Fruit fly (Drosophila melanogaster) whole organism, embryonic: Measurements from ENCODE around the gene CG42579.

Source experiments
- ATbp ChIP-seq: fragments of 200-800 bp; sonication (Bioruptor generic); optimal IDR thresholded peaks from 2 replicates; lab custom pipeline; 2017; ENCODE audit warnings: missing biosample characterization, mild to moderate bottlenecking, missing genetic modification characterization, missing genetic modification reagents
- Bdp1 ChIP-seq: fragments of 200-800 bp; sonication (Bioruptor generic); optimal IDR thresholded peaks from 3 replicates; lab custom pipeline; 2016; ENCODE audit warnings: missing biosample characterization, missing genetic modification characterization
- CG12071 ChIP-seq: fragments of 200-800 bp; sonication (Bioruptor generic); optimal IDR thresholded peaks from 3 replicates; lab custom pipeline; 2018; ENCODE audit warnings: missing biosample characterization, mild to moderate bottlenecking, missing genetic modification characterization
- CG12219 ChIP-seq: fragments of 200-800 bp; sonication (Bioruptor generic); optimal IDR thresholded peaks from 3 replicates; lab custom pipeline; 2018; ENCODE audit warnings: missing biosample characterization, mild to moderate bottlenecking, missing genetic modification characterization
- CG13123 ChIP-seq: fragments of 200-800 bp; sonication (Bioruptor generic); optimal IDR thresholded peaks from 2 replicates; lab custom pipeline; 2016; ENCODE audit warnings: missing biosample characterization, missing genetic modification characterization
- CG13775 ChIP-seq: fragments of 200-800 bp; sonication (Bioruptor generic); optimal IDR thresholded peaks from 3 replicates; lab custom pipeline; 2017; ENCODE audit warnings: missing biosample characterization, mild to moderate bottlenecking, missing genetic modification characterization
- CG15073 ChIP-seq: fragments of 200-800 bp; sonication (Bioruptor generic); optimal IDR thresholded peaks from 2 replicates; lab custom pipeline; 2016; ENCODE audit warnings: missing biosample characterization, missing genetic modification characterization
- CG15514 ChIP-seq: fragments of 200-800 bp; sonication (Bioruptor generic); optimal IDR thresholded peaks from 3 replicates; lab custom pipeline; 2017; ENCODE audit warnings: missing biosample characterization, missing genetic modification characterization, mild to moderate bottlenecking, moderate library complexity, missing genetic modification reagents
- CG16863 ChIP-seq: fragments of 200-800 bp; sonication (Bioruptor generic); optimal IDR thresholded peaks from 3 replicates; lab custom pipeline; 2016; ENCODE audit warnings: missing biosample characterization, missing genetic modification characterization
- CG17359 ChIP-seq: fragments of 200-800 bp; sonication (Bioruptor generic); optimal IDR thresholded peaks from 3 replicates; lab custom pipeline; 2018; ENCODE audit warnings: missing biosample characterization, mild to moderate bottlenecking, missing genetic modification characterization, moderate library complexity
- CG18764 ChIP-seq: fragments of 200-800 bp; sonication (Bioruptor generic); optimal IDR thresholded peaks from 3 replicates; lab custom pipeline; 2016; ENCODE audit warnings: missing biosample characterization, missing genetic modification characterization
- CG2712 ChIP-seq: fragments of 200-800 bp; optimal IDR thresholded peaks from 3 replicates; lab custom pipeline; 2019; ENCODE audit warnings: missing biosample characterization, mild to moderate bottlenecking, missing genetic modification characterization, moderate library complexity
- CG2889 ChIP-seq: fragments of 200-800 bp; sonication (Bioruptor generic); IDR thresholded peaks from 3 replicates; pipeline ENCODE4 v1.3.6; 2022; ENCODE audit warnings: missing biosample characterization, missing genetic modification characterization
- CG3065 ChIP-seq: fragments of 200-800 bp; sonication (Bioruptor generic); optimal IDR thresholded peaks from 2 replicates; lab custom pipeline; 2016; ENCODE audit warnings: missing biosample characterization, missing genetic modification characterization
- CG31441 ChIP-seq: fragments of 200-800 bp; sonication (Bioruptor generic); IDR thresholded peaks from 2 replicates; pipeline ENCODE4 v1.3.6; 2022; ENCODE audit warnings: missing biosample characterization, missing genetic modification characterization
- CG32532 ChIP-seq: fragments of 200-800 bp; sonication (Bioruptor generic); IDR thresholded peaks from 2 replicates; pipeline ENCODE4 v1.3.6; 2022; ENCODE audit warnings: missing biosample characterization, missing genetic modification characterization
- CG3281 ChIP-seq: fragments of 200-800 bp; sonication (Bioruptor generic); optimal IDR thresholded peaks from 3 replicates; lab custom pipeline; 2017; ENCODE audit warnings: missing biosample characterization, mild to moderate bottlenecking, missing genetic modification characterization
- CG4282 ChIP-seq: fragments of 200-800 bp; sonication (Bioruptor generic); optimal IDR thresholded peaks from 2 replicates; lab custom pipeline; 2016; ENCODE audit warnings: missing biosample characterization, missing genetic modification characterization
- CG43689 ChIP-seq: fragments of 200-800 bp; sonication (Bioruptor generic); IDR thresholded peaks from 2 replicates; pipeline ENCODE4 v1.3.6; 2022; ENCODE audit warnings: missing biosample characterization, missing genetic modification characterization
- CG6254 ChIP-seq: fragments of 200-800 bp; sonication (Bioruptor generic); optimal IDR thresholded peaks from 3 replicates; lab custom pipeline; 2017; ENCODE audit warnings: mild to moderate bottlenecking, missing biosample characterization, missing genetic modification reagents, missing genetic modification characterization
- CG7271 ChIP-seq: fragments of 200-800 bp; sonication (Bioruptor generic); optimal IDR thresholded peaks from 2 replicates; lab custom pipeline; 2018; ENCODE audit warnings: missing biosample characterization, mild to moderate bottlenecking, missing genetic modification characterization, moderate library complexity
- CG7372 ChIP-seq: fragments of 200-800 bp; sonication (Bioruptor generic); IDR thresholded peaks from 2 replicates; pipeline ENCODE4 v1.3.6; 2022; ENCODE audit warnings: missing biosample characterization, missing genetic modification characterization
- CG7556 ChIP-seq: fragments of 200-800 bp; sonication (Bioruptor generic); optimal IDR thresholded peaks from 2 replicates; lab custom pipeline; 2017; ENCODE audit warnings: missing biosample characterization, mild to moderate bottlenecking, missing genetic modification characterization
- CG8281 ChIP-seq: fragments of 200-800 bp; sonication (Bioruptor generic); optimal IDR thresholded peaks from 2 replicates; lab custom pipeline; 2018; ENCODE audit warnings: missing biosample characterization, mild to moderate bottlenecking, missing genetic modification characterization, moderate library complexity
- CG8388 ChIP-seq: fragments of 200-800 bp; sonication (Bioruptor generic); optimal IDR thresholded peaks from 2 replicates; lab custom pipeline; 2019; ENCODE audit warnings: missing biosample characterization, mild to moderate bottlenecking, missing genetic modification characterization, moderate library complexity
- H15 ChIP-seq: fragments of 200-800 bp; sonication (Bioruptor generic); IDR thresholded peaks from 3 replicates; pipeline ENCODE4 v1.3.6; 2022; ENCODE audit warnings: missing biosample characterization, missing genetic modification characterization
- Med ChIP-seq: fragments of 200-800 bp; sonication (Bioruptor generic); peaks from one replicate; lab custom pipeline; 2016; ENCODE audit warnings: missing biosample characterization, missing genetic modification characterization, mild to moderate bottlenecking, inconsistent platforms, moderate library complexity
- Neu2 ChIP-seq: fragments of 200-800 bp; sonication (Bioruptor generic); optimal IDR thresholded peaks from 3 replicates; lab custom pipeline; 2016; ENCODE audit warnings: missing biosample characterization, missing genetic modification characterization, borderline replicate concordance
- Sox100B ChIP-seq: fragments of 200-800 bp; sonication (Bioruptor generic); optimal IDR thresholded peaks from 3 replicates; lab custom pipeline; 2018; ENCODE audit warnings: missing biosample characterization, mild to moderate bottlenecking, missing genetic modification characterization
- Usf ChIP-seq: fragments of 200-800 bp; sonication (Bioruptor generic); optimal IDR thresholded peaks from 2 replicates; lab custom pipeline; 2017; ENCODE audit warnings: missing genotype, missing biosample characterization, missing genetic modification characterization
- YL-1 ChIP-seq: fragments of 200-800 bp; sonication (Bioruptor generic); optimal IDR thresholded peaks from 3 replicates; lab custom pipeline; 2017; ENCODE audit warnings: missing biosample characterization, mild to moderate bottlenecking, missing genetic modification characterization
- aop ChIP-seq: fragments of 200-800 bp; sonication (Bioruptor generic); IDR thresholded peaks from 2 replicates; pipeline ENCODE4 v1.3.6; 2022; ENCODE audit warnings: missing biosample characterization, missing genetic modification characterization
- bab2 ChIP-seq: fragments of 200-800 bp; sonication (Bioruptor generic); optimal IDR thresholded peaks from 2 replicates; lab custom pipeline; 2016; ENCODE audit warnings: missing biosample characterization, missing genetic modification characterization
- cad ChIP-seq: fragments of >200 bp; optimal IDR thresholded peaks from 2 replicates; lab custom pipeline; 2017; ENCODE audit warnings: missing biosample characterization, missing genetic modification characterization
- crp ChIP-seq, 2 experiments: fragments of 200-800 bp; sonication (Bioruptor generic); optimal IDR thresholded peaks; 2 replicates in 1 of 2; 3 replicates in 1 of 2; lab custom pipeline; 2017; ENCODE audit warnings: missing biosample characterization in 2 of 2, missing genetic modification characterization in 2 of 2, mild to moderate bottlenecking in 1 of 2, moderate library complexity in 1 of 2
- esg ChIP-seq: fragments of 200-800 bp; sonication (Bioruptor generic); conservative IDR thresholded peaks from 2 replicates; pipeline ENCODE4 v1.3.6; 2022; ENCODE audit warnings: missing biosample characterization, missing genetic modification characterization
- fd64A ChIP-seq: fragments of 200-800 bp; sonication (Bioruptor generic); optimal IDR thresholded peaks from 3 replicates; lab custom pipeline; 2018; ENCODE audit warnings: missing biosample characterization, mild to moderate bottlenecking, missing genetic modification characterization
- grn ChIP-seq: fragments of 200-800 bp; sonication (Bioruptor generic); optimal IDR thresholded peaks from 3 replicates; lab custom pipeline; 2017; ENCODE audit warnings: missing biosample characterization, missing genetic modification characterization
- her ChIP-seq: fragments of 200-800 bp; sonication (Bioruptor generic); optimal IDR thresholded peaks from 2 replicates; lab custom pipeline; 2016; ENCODE audit warnings: missing biosample characterization, missing genetic modification characterization
- lab ChIP-seq: fragments of 200-800 bp; sonication (Bioruptor generic); optimal IDR thresholded peaks from 3 replicates; lab custom pipeline; 2017; ENCODE audit warnings: missing biosample characterization, missing genetic modification characterization, mild to moderate bottlenecking, moderate library complexity, missing genetic modification reagents
- phol ChIP-seq: fragments of 200-800 bp; sonication (Bioruptor generic); optimal IDR thresholded peaks from 3 replicates; lab custom pipeline; 2018; ENCODE audit warnings: missing biosample characterization, mild to moderate bottlenecking, missing genetic modification characterization, moderate library complexity
- pita ChIP-seq: fragments of 200-800 bp; sonication (Bioruptor generic); optimal IDR thresholded peaks from 2 replicates; lab custom pipeline; 2017; ENCODE audit warnings: missing biosample characterization, mild to moderate bottlenecking, missing genetic modification characterization
- pnt ChIP-seq: fragments of 200-800 bp; sonication (Bioruptor generic); optimal IDR thresholded peaks from 3 replicates; lab custom pipeline; 2016; ENCODE audit warnings: missing biosample characterization, missing genetic modification characterization
- tup ChIP-seq: fragments of 200-800 bp; sonication (Bioruptor generic); optimal IDR thresholded peaks from 2 replicates; lab custom pipeline; 2016; ENCODE audit warnings: missing biosample characterization, mild to moderate bottlenecking, missing genetic modification characterization, moderate library complexity
- yki ChIP-seq: fragments of >200 bp; optimal IDR thresholded peaks from 3 replicates; lab custom pipeline; 2018
- z ChIP-seq: fragments of 200-800 bp; sonication (Bioruptor generic); IDR thresholded peaks from 3 replicates; pipeline ENCODE4 v1.3.6; 2022; ENCODE audit warnings: missing biosample characterization, missing genetic modification characterization
- zfh2 ChIP-seq: fragments of 200-800 bp; sonication (Bioruptor generic); optimal IDR thresholded peaks from 2 replicates; lab custom pipeline; 2016; ENCODE audit warnings: missing biosample characterization, missing genetic modification characterization

CG42579 gene

dm6 chrX:20495117-20495516, 32.3 kb upstream of the CG42579 start (continued):
- TF ChIP-seq CG17359 (tag; lab: Kevin White, UChicago) (no peak), phol (tag; lab: Kevin White, UChicago) (no peak), CG8388 (GFP tag; lab: Kevin White, UChicago) (no peak), z (GFP tag; lab: Robert Waterston, UW) (no peak)

dm6 chrX:20495767-20496656, 31.4 kb upstream of the CG42579 start:
- TF ChIP-seq CG7556 (GFP tag; lab: Kevin White, UChicago) (peak; percentile 63), zfh2 (GFP tag; lab: Kevin White, UChicago) (peak; percentile 40), fd64A (GFP tag; lab: Kevin White, UChicago) (no peak), Med (GFP tag; lab: Kevin White, UChicago) (peak; percentile 91), CG12219 (peak; percentile 22), CG7372 (GFP tag; lab: Robert Waterston, UW) (0 out of 2 replicates have a peak, but pooled peaks have one; percentile 35), CG12071 (GFP tag; lab: Kevin White, UChicago) (no peak), CG16863 (GFP tag; lab: Kevin White, UChicago) (peak; percentile 70), CG3281 (GFP tag; lab: Kevin White, UChicago) (peak; percentile 49), aop (GFP tag; lab: Robert Waterston, UW) (no peak), YL-1 (GFP tag; lab: Kevin White, UChicago) (no peak), CG31441 (GFP tag; lab: Robert Waterston, UW) (peak; percentile 70), CG13775 (peak; percentile 63), Usf (GFP tag; lab: Kevin White, UChicago) (no peak), her (GFP tag; lab: Kevin White, UChicago) (peak; percentile 0), Neu2 (no peak), CG2889 (GFP tag; lab: Robert Waterston, UW) (no peak), grn (GFP tag; lab: Kevin White, UChicago) (no peak), CG2712 (tag; lab: Kevin White, UChicago) (peak; percentile 62), CG15073 (GFP tag; lab: Kevin White, UChicago) (peak; percentile 8), CG7271 (tag; lab: Kevin White, UChicago) (no peak), CG13123 (GFP tag; lab: Kevin White, UChicago) (no peak), bab2 (GFP tag; lab: Kevin White, UChicago) (peak; percentile 78), CG4282 (GFP tag; lab: Kevin White, UChicago) (no peak), CG6254 (GFP tag; lab: Kevin White, UChicago) (peak; percentile 4), Bdp1 (GFP tag; lab: Kevin White, UChicago) (peak; percentile 43), CG3065 (GFP tag; lab: Kevin White, UChicago) (peak; percentile 66), CG15514 (GFP tag; lab: Kevin White, UChicago) (peak; percentile 21), esg (peak; percentile 60), crp (GFP tag; optimal IDR thresholded peaks at IDR 0.05; lab: Kevin White, UChicago) (no peak), Sox100B (GFP tag; lab: Kevin White, UChicago) (peak; percentile 58), pita (no peak), yki (no peak), CG18764 (GFP tag; lab: Kevin White, UChicago) (peak; percentile 27), H15 (0 out of 3 replicates have a peak, but pooled peaks have one; percentile 22), ATbp (GFP tag; lab: Kevin White, UChicago) (peak; percentile 52), CG32532 (GFP tag; lab: Robert Waterston, UW) (peak; percentile 35; the same call in 1 of the 2 replicates), CG43689 (GFP tag; lab: Robert Waterston, UW) (no peak), pnt (GFP tag; lab: Kevin White, UChicago) (peak; percentile 52), tup (GFP tag; lab: Kevin White, UChicago) (no peak), CG8281 (tag; lab: Kevin White, UChicago) (peak; percentile 1), lab (GFP tag; lab: Kevin White, UChicago) (peak; percentile 74), cad (GFP tag; lab: Kevin White, UChicago) (no peak)
